Fruit fly (Drosophila melanogaster): ENCODE measurements around the gene CG12945.

dm6 chr3R:9813861-9814260 lies 22.8 kb upstream of the CG12945 start, which contains the start of gene eloF:
- TF ChIP-seq ey (GFP tag; optimal IDR thresholded peaks at IDR 0.05) (no peak), CG32264 (GFP tag; optimal IDR thresholded peaks at IDR 0.05) (no peak), sage (GFP tag; optimal IDR thresholded peaks at IDR 0.05) (no peak)
